Fruit fly (Drosophila melanogaster): ENCODE results near the gene SkpE.

The SkpE gene

dm6 chrX:19791832-19792231 is 32.0 kb downstream of the SkpE start:
- TF ChIP-seq psq (optimal IDR thresholded peaks at IDR 0.05) (no peak), h (optimal IDR thresholded peaks at IDR 0.05) (no peak), Sin3A (optimal IDR thresholded peaks at IDR 0.05) (no peak), insv (optimal IDR thresholded peaks at IDR 0.05) (no peak)

- no peak for TF ChIP-seq insv (optimal IDR thresholded peaks at IDR 0.05)
- TF ChIP-seq Sin3A (optimal IDR thresholded peaks at IDR 0.05), result no peak
- TF ChIP-seq Myc (optimal IDR thresholded peaks at IDR 0.05), result no peak
- TF ChIP-seq ttk (optimal IDR thresholded peaks at IDR 0.05), result no peak
- TF ChIP-seq psq (optimal IDR thresholded peaks at IDR 0.05), result no peak
- TF ChIP-seq h (optimal IDR thresholded peaks at IDR 0.05), result no peak
Measured at dm6 chrX:19788621-19788944, 35.3 kb downstream of the SkpE start.

- TF ChIP-seq Sin3A (optimal IDR thresholded peaks at IDR 0.05) (no peak), insv (optimal IDR thresholded peaks at IDR 0.05) (no peak), h (optimal IDR thresholded peaks at IDR 0.05) (no peak), psq (optimal IDR thresholded peaks at IDR 0.05) (no peak)
Measured at dm6 chrX:19787921-19788620, 35.8 kb downstream of the SkpE start.

dm6 chrX:19786823-19787222 is 37.1 kb downstream of the SkpE start:
- TF ChIP-seq Myc (optimal IDR thresholded peaks at IDR 0.05), result no peak
- no peak for TF ChIP-seq psq (optimal IDR thresholded peaks at IDR 0.05)
- no peak for TF ChIP-seq Sin3A (optimal IDR thresholded peaks at IDR 0.05)
- TF ChIP-seq h (optimal IDR thresholded peaks at IDR 0.05), result no peak
- TF ChIP-seq ttk (optimal IDR thresholded peaks at IDR 0.05), result no peak
- no peak for TF ChIP-seq insv (optimal IDR thresholded peaks at IDR 0.05)

- TF ChIP-seq ttk (optimal IDR thresholded peaks at IDR 0.05) (no peak), psq (optimal IDR thresholded peaks at IDR 0.05) (no peak), Myc (optimal IDR thresholded peaks at IDR 0.05) (no peak), Sin3A (optimal IDR thresholded peaks at IDR 0.05) (no peak), insv (optimal IDR thresholded peaks at IDR 0.05) (no peak), h (optimal IDR thresholded peaks at IDR 0.05) (no peak)
Measured at dm6 chrX:19785403-19785802, 38.5 kb downstream of the SkpE start.

DNA sequence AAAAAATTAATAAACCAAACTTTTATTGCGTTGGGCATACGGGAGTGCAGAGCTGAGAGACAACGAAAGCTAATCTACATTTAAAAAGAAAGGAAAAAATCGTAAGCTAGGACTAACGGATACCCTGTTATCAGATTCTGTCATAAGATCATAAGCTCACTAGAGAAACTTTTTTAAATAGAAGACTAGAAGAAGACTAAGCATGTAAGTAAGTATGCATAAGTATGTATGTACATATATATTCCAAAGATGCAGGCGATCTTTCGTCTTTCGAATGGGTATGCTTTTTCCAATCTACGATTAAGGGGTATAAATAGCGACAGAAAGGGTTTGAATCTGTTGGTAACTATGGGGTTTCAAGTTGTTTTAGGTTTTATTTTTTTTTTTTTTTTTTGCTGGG is 39.0 kb downstream of the SkpE start:
- no peak for TF ChIP-seq ttk (optimal IDR thresholded peaks at IDR 0.05)
- no peak for TF ChIP-seq psq (optimal IDR thresholded peaks at IDR 0.05)
- no peak for TF ChIP-seq Myc (optimal IDR thresholded peaks at IDR 0.05)
- TF ChIP-seq insv (optimal IDR thresholded peaks at IDR 0.05), result no peak
- TF ChIP-seq h (optimal IDR thresholded peaks at IDR 0.05), result no peak
- no peak for TF ChIP-seq Sin3A (optimal IDR thresholded peaks at IDR 0.05)

DNA sequence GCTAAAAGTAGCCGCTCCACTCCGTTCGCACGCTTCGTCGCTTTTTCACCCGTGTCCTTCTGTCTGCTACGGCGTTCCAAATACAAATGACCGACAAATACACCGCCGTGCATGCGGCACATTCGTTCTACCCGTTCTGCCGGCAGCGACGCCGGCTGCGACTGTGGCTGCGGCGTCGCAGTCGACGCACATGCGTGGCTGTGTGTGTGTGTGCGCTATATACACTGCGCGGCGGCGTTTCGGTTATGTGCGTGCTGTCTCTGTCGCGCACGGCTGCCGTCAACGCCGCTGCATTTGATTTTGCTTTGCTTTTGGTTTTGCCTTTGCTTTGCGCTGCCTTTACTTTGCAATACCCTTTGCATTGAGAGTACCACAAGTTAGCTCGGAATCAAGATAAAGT is 40.4 kb downstream of the SkpE start, which contains the start of gene zld:
Gene zld (minus strand): TSS at position 92 of the 400 bp plus-strand sequence.
- no peak for TF ChIP-seq Sin3A (optimal IDR thresholded peaks at IDR 0.05)
- TF ChIP-seq insv (optimal IDR thresholded peaks at IDR 0.05), result no peak
- no peak for TF ChIP-seq psq (optimal IDR thresholded peaks at IDR 0.05)
- TF ChIP-seq h (optimal IDR thresholded peaks at IDR 0.05), result no peak
- TF ChIP-seq Myc (optimal IDR thresholded peaks at IDR 0.05), result no peak
- no peak for TF ChIP-seq ttk (optimal IDR thresholded peaks at IDR 0.05)

- TF ChIP-seq Sin3A (optimal IDR thresholded peaks at IDR 0.05) (no peak), insv (optimal IDR thresholded peaks at IDR 0.05) (no peak), h (optimal IDR thresholded peaks at IDR 0.05) (no peak)
Measured at dm6 chrX:19782736-19783325, 41.0 kb downstream of the SkpE start.

DNA sequence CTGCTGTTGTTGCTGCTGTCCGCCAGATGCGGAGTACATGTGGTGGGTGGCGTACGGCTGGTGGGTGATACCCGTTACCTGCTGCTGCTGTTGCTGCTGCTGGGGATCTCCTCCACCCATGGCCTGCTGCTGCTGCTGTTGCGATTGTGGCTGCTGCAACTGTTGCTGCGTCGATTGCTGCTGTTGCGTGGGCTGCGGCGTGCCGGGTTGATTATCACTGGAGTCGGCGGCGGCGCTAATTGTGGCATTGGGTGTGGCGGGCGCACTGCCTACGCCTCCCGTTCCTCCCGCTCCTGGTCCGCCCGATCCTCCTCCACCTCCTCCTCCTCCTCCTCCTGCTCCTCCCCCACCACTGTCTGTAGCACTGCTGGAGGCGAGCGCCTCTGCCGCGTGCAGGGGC is 42.0 kb downstream of the SkpE start:
- TF ChIP-seq ttk (optimal IDR thresholded peaks at IDR 0.05), result no peak
- TF ChIP-seq Sin3A (optimal IDR thresholded peaks at IDR 0.05), result no peak
- no peak for TF ChIP-seq psq (optimal IDR thresholded peaks at IDR 0.05)
- no peak for TF ChIP-seq Myc (optimal IDR thresholded peaks at IDR 0.05)
- no peak for TF ChIP-seq h (optimal IDR thresholded peaks at IDR 0.05)
- TF ChIP-seq insv (optimal IDR thresholded peaks at IDR 0.05), result no peak

DNA sequence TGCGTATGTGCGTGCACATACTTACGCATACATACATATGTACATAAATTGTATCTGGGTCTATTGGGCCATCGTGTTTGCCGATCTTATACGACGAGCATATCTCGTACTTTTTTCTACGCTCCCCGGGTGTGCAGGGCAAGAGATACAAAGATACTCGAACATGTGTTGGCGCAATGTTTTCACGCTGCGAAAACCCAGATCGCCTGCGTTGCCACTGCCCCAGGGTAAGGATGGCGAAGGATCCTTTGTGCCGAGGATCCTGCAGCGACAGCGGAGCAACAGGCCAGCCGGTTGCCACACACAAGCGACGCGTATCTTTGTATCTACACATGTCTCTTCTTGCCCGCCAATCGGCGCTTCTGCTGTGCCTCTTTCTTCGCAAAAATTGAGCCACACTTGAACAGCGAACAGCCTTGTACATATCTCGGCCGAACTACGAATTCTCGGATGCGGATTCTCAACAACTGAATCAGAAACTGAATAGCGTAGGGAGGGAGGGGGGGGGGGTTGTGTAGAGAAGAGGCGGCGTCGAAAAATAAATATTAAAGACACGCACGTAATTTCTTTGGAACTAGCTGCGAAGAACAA is 48.7 kb downstream of the SkpE start:
- TF ChIP-seq h (optimal IDR thresholded peaks at IDR 0.05), result no peak
- TF ChIP-seq psq (optimal IDR thresholded peaks at IDR 0.05), result no peak
- no peak for TF ChIP-seq ttk (optimal IDR thresholded peaks at IDR 0.05)

- TF ChIP-seq Sin3A (optimal IDR thresholded peaks at IDR 0.05), result no peak
- TF ChIP-seq psq (optimal IDR thresholded peaks at IDR 0.05), result no peak
- TF ChIP-seq ttk (optimal IDR thresholded peaks at IDR 0.05), result no peak
- no peak for TF ChIP-seq insv (optimal IDR thresholded peaks at IDR 0.05)
- no peak for TF ChIP-seq Myc (optimal IDR thresholded peaks at IDR 0.05)
- no peak for TF ChIP-seq h (optimal IDR thresholded peaks at IDR 0.05)
Measured at dm6 chrX:19773734-19774702, 49.9 kb downstream of the SkpE start.

All from Kc167 (cell line).